Worm (Caenorhabditis elegans) whole organism, early embryonic: ENCODE results near the gene nemt-1.

Source experiments
- ama-1 ChIP-seq: fragments of 150-350 bp; optimal IDR thresholded peaks from 2 replicates; lab custom pipeline; 2014
- ets-7 ChIP-seq: sonication (generic microtip); optimal IDR thresholded peaks from 2 replicates; lab custom pipeline; 2016; ENCODE audit warnings: missing genotype, missing genetic modification characterization, missing compliant biosample characterization
- flt-1 ChIP-seq: fragments of 200-800 bp; sonication (Bioruptor generic); IDR thresholded peaks from 2 replicates; pipeline ENCODE4 v1.3.6; 2022; ENCODE audit warnings: missing genetic modification characterization, missing compliant biosample characterization
- tbx-11 ChIP-seq: fragments of 200-800 bp; sonication (Bioruptor generic); IDR thresholded peaks from 2 replicates; pipeline ENCODE4 v1.3.6; 2022; ENCODE audit warnings: missing genetic modification characterization, missing compliant biosample characterization
- tbx-37 ChIP-seq: fragments of 200-800 bp; sonication (Bioruptor generic); conservative IDR thresholded peaks from 2 replicates; pipeline ENCODE4 v1.3.6; 2022; ENCODE audit warnings: missing genetic modification reagents, missing genetic modification characterization, missing compliant biosample characterization
- tra-4 ChIP-seq: sonication (generic microtip); optimal IDR thresholded peaks from 2 replicates; lab custom pipeline; 2017; ENCODE audit warnings: missing genetic modification characterization, missing compliant biosample characterization

DNA sequence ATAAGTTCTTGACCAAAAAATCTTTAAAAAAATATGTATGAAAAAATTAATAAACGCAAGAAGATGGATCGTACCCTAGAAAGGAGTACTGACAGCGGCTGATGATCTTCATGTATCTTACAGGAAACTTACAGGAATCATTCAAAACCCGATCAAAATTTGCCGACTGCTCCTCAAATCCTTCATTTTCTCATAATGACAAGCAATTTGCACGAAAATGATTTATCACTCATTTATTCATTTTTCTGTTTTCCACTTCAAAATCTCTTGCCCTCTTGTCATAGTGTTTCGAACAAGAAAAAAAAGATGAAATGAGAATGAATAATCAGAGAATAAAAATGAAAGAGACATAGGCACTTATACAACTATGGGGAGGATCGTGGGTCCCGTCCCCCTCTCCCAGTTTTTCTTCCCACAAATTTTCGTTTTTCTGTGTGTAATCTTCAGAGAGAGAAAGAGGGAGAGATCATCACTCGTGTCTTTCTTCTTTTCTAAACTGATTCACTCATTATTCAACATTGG, 45.2 kb downstream of the nemt-1 start, which contains the start of gene nmy-3:
- TF ChIP-seq ama-1 (lab: Kevin White, UChicago) (no peak), flt-1 (GFP tag; lab: Robert Waterston, UW) (no peak), tbx-11 (GFP tag; lab: Robert Waterston, UW) (no peak), tra-4 (tag; lab: Kevin White, UChicago) (no peak), ets-7 (tag; lab: Kevin White, UChicago) (no peak), tbx-37 (GFP tag; lab: Robert Waterston, UW) (no peak)
